Fruit fly (Drosophila melanogaster) S2 (cell line): ENCODE results near the gene Cpr76Bd.

Experiments
- CG8478 ChIP-seq: fragments of >200 bp; optimal IDR thresholded peaks from 2 replicates; lab custom pipeline; 2018
- CTCF ChIP-seq, 2 experiments: fragments of >200 bp; optimal IDR thresholded peaks; 2 replicates each; lab custom pipeline; 2018

- TF ChIP-seq CG8478 (no peak), CTCF (optimal IDR thresholded peaks at IDR 0.05; lab: Kevin White, UChicago) (no peak)
Observed at dm6 chr3L:19525736-19526135, 6.8 kb upstream of the Cpr76Bd start.
